Fruit fly (Drosophila melanogaster): ENCODE results near the gene CG9514.

Gene CG9514

dm6 chrX:14866911-14867310, 29.8 kb downstream of the CG9514 start:
- TF ChIP-seq psq (optimal IDR thresholded peaks at IDR 0.05) (no peak), usp (GFP tag; optimal IDR thresholded peaks at IDR 0.05) (no peak), Dll (optimal IDR thresholded peaks at IDR 0.05) (no peak), CG8478 (optimal IDR thresholded peaks at IDR 0.05) (no peak), pan (optimal IDR thresholded peaks at IDR 0.05) (no peak), EcR (GFP tag; optimal IDR thresholded peaks at IDR 0.05) (no peak)

dm6 chrX:14862494-14862893, 34.2 kb downstream of the CG9514 start:
- TF ChIP-seq Dll (optimal IDR thresholded peaks at IDR 0.05) (no peak), psq (optimal IDR thresholded peaks at IDR 0.05) (no peak), usp (GFP tag; optimal IDR thresholded peaks at IDR 0.05) (no peak), CG8478 (optimal IDR thresholded peaks at IDR 0.05) (no peak), pan (optimal IDR thresholded peaks at IDR 0.05) (no peak), EcR (GFP tag; optimal IDR thresholded peaks at IDR 0.05) (no peak)

DNA sequence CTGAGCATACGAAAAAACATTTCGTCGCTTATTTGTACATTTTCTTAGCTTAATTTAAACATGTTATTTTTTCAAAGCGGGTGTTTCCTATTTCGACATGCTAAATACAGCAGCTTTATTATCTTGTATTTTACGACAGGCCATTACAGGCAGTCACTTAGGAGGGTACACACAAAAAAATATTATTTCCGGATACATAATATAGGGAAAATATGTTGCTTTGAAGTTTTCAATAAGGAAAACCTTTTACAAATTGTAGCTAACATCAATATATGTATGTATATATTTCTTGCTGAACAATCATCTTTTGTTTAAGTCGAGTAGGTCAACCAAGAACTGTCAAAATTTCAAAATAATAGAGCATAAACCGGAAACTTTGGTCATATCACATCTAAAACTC, 37.7 kb downstream of the CG9514 start, which contains the start of gene CG46399:
Gene CG46399 (plus strand): TSS at position 301 of the 400 bp plus-strand sequence.
- no peak for TF ChIP-seq pan (optimal IDR thresholded peaks at IDR 0.05)
- TF ChIP-seq EcR (GFP tag; optimal IDR thresholded peaks at IDR 0.05), result no peak
- no peak for TF ChIP-seq psq (optimal IDR thresholded peaks at IDR 0.05)
- TF ChIP-seq Dll (optimal IDR thresholded peaks at IDR 0.05), result no peak
- TF ChIP-seq CG8478 (optimal IDR thresholded peaks at IDR 0.05), result no peak
- TF ChIP-seq usp (GFP tag; optimal IDR thresholded peaks at IDR 0.05), result no peak

DNA sequence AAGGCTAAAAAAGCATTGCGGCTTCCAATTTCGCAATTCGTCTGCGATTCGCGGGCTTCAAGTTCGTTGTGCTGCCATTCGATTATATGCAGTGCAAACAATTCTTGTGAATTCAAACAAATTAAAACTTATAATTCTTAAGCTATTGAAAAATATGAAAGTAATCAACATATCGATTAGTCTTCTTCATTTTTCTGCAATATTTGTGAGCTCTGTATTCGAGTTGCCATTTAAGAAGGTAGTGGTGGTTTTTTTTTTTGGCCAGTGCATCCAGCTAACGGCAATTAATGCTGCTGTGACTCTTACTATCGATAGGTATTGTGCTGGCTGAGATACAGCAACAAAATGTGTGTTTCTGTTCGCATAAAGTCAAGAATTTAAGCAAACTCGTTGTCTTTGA, 38.8 kb downstream of the CG9514 start:
- TF ChIP-seq EcR (GFP tag; optimal IDR thresholded peaks at IDR 0.05) (no peak), psq (optimal IDR thresholded peaks at IDR 0.05) (no peak), Dll (optimal IDR thresholded peaks at IDR 0.05) (no peak), usp (GFP tag; optimal IDR thresholded peaks at IDR 0.05) (no peak), CG8478 (optimal IDR thresholded peaks at IDR 0.05) (no peak), pan (optimal IDR thresholded peaks at IDR 0.05) (no peak)

DNA sequence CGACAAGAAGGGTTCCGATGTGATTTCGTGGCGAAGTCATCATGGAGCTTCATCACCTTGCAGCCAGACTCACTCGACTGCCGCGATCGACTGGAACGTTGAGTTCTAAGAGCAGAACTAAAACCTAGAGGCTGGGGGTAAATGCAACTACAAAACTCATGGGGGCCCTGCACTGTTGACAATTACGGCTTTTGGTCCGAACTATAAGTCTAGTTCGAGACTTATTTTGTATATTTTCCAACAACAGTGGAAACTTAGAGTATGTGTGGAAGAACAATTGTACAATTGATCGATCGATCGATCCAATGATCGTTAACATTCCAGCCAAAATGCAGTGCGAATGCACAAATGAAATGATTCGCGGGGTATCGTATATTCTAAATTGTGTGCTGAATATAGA, 40.4 kb downstream of the CG9514 start, which contains the start of gene CG9519:
Gene CG9519 (minus strand): TSS at position 101 of the 400 bp plus-strand sequence.
- no peak for TF ChIP-seq pan (optimal IDR thresholded peaks at IDR 0.05)
- TF ChIP-seq CG8478 (optimal IDR thresholded peaks at IDR 0.05), result no peak
- no peak for TF ChIP-seq Dll (optimal IDR thresholded peaks at IDR 0.05)
- TF ChIP-seq EcR (GFP tag; optimal IDR thresholded peaks at IDR 0.05), result no peak
- no peak for TF ChIP-seq usp (GFP tag; optimal IDR thresholded peaks at IDR 0.05)
- TF ChIP-seq psq (optimal IDR thresholded peaks at IDR 0.05), result no peak

DNA sequence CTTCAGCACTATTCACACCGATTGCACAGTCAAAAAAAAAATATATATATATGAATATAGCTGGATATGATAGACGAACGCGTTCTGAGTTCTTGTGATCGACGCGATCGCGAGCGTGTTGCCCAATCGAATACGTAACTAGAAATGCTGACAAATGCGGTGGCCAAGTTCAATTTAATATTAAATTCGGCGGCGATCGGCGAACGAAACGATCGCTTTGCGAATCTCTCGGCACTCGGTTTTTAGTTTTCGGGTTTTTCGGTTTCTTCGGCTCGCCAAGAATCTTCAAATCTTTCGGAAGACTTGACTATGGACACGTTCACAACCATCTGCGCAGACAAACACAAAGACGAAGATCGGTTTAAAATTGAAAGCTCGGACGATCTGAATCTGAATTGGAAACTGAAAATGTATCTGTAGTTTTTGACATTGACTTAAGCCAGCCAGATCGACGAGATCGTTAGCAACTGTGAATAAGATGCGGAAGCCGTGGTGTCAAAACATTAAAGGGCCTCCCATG, 43.5 kb downstream of the CG9514 start, which contains the start of gene CG9521:
Gene CG9521 (minus strand): TSS at position 117 of the 520 bp plus-strand sequence.
- TF ChIP-seq CG8478 (optimal IDR thresholded peaks at IDR 0.05), result no peak
- no peak for TF ChIP-seq EcR (GFP tag; optimal IDR thresholded peaks at IDR 0.05)
- TF ChIP-seq pan (optimal IDR thresholded peaks at IDR 0.05), result no peak
- no peak for TF ChIP-seq psq (optimal IDR thresholded peaks at IDR 0.05)
- no peak for TF ChIP-seq Dll (optimal IDR thresholded peaks at IDR 0.05)
- no peak for TF ChIP-seq usp (GFP tag; optimal IDR thresholded peaks at IDR 0.05)

- TF ChIP-seq Dll (optimal IDR thresholded peaks at IDR 0.05), result no peak
- TF ChIP-seq psq (optimal IDR thresholded peaks at IDR 0.05), result no peak
- no peak for TF ChIP-seq EcR (GFP tag; optimal IDR thresholded peaks at IDR 0.05)
- TF ChIP-seq CG8478 (optimal IDR thresholded peaks at IDR 0.05), result no peak
- TF ChIP-seq pan (optimal IDR thresholded peaks at IDR 0.05), result no peak
- TF ChIP-seq usp (GFP tag; optimal IDR thresholded peaks at IDR 0.05), result no peak
These were observed 46.6 kb downstream of the CG9514 start for dm6 chrX:14850069-14850468.

DNA sequence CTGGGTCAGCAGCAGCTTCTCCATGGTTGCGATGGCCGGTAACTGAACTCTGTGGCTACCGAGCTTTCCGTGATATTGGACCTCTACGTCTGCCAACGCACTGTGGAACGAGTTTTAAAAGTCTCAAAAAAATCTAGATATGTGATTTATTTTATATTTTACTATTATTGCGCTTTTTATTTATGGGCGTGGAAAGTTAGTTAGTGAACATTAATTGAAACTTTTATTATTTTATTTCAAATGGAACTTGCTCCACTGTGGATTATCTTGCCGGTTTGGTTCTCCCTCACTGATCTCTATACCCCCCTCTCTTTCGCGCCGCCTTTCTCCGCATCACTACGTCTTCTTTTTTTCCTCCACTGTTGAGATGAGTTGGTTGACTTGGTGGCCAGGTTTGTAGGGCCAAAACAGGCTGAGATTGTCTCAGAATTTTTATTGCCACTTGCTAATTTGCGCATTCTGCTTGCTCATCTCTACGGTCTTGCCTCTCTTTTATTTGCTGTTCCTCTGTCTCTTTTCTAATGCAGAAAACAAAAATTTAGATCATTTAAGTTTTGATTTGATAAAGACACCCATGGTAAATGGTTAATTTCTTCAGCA, 47.8 kb downstream of the CG9514 start, which contains the start of gene CG9522:
Gene CG9522 (minus strand): TSS at position 54 of the 600 bp plus-strand sequence.
- TF ChIP-seq psq (optimal IDR thresholded peaks at IDR 0.05), result no peak
- no peak for TF ChIP-seq usp (GFP tag; optimal IDR thresholded peaks at IDR 0.05)

- peak in 1 of 2 experiments; percentile 65 for TF ChIP-seq EcR (GFP tag; optimal IDR thresholded peaks at IDR 0.05)
- no peak for TF ChIP-seq Dll (optimal IDR thresholded peaks at IDR 0.05)
- TF ChIP-seq pan (optimal IDR thresholded peaks at IDR 0.05), result no peak
These were observed 50.5 kb downstream of the CG9514 start for dm6 chrX:14846116-14846614.

dm6 chrX:14844657-14845056, 52.0 kb downstream of the CG9514 start, which contains the start of gene CG12539:
TSS of gene CG12539 (minus strand) at chrX:14844757.
- TF ChIP-seq usp (GFP tag; optimal IDR thresholded peaks at IDR 0.05) (no peak), psq (optimal IDR thresholded peaks at IDR 0.05) (no peak), pan (optimal IDR thresholded peaks at IDR 0.05) (no peak), Dll (optimal IDR thresholded peaks at IDR 0.05) (no peak), CG8478 (optimal IDR thresholded peaks at IDR 0.05) (no peak), EcR (GFP tag; optimal IDR thresholded peaks at IDR 0.05) (no peak)

- TF ChIP-seq pan (optimal IDR thresholded peaks at IDR 0.05) (no peak), CG8478 (optimal IDR thresholded peaks at IDR 0.05) (no peak), psq (optimal IDR thresholded peaks at IDR 0.05) (no peak), usp (GFP tag; optimal IDR thresholded peaks at IDR 0.05) (no peak), Dll (optimal IDR thresholded peaks at IDR 0.05) (no peak), EcR (GFP tag; optimal IDR thresholded peaks at IDR 0.05) (no peak)
These were observed 54.7 kb downstream of the CG9514 start for dm6 chrX:14841893-14842505.

dm6 chrX:14840417-14840872, 56.2 kb downstream of the CG9514 start:
- no peak for TF ChIP-seq Dll (optimal IDR thresholded peaks at IDR 0.05)
- TF ChIP-seq psq (optimal IDR thresholded peaks at IDR 0.05), result no peak
- TF ChIP-seq CG8478 (optimal IDR thresholded peaks at IDR 0.05), result no peak
- no peak for TF ChIP-seq usp (GFP tag; optimal IDR thresholded peaks at IDR 0.05)
- no peak for TF ChIP-seq EcR (GFP tag; optimal IDR thresholded peaks at IDR 0.05)
- no peak for TF ChIP-seq pan (optimal IDR thresholded peaks at IDR 0.05)

Measured in whole organism.